Worm (Caenorhabditis elegans) whole organism, early embryonic: Measurements from ENCODE around the gene F31A3.5.

Source experiments
- hnd-1 ChIP-seq: sonication (generic microtip); optimal IDR thresholded peaks from 2 replicates; lab custom pipeline; 2016; ENCODE audit warnings: missing genetic modification characterization, missing compliant biosample characterization
- tra-4 ChIP-seq: sonication (generic microtip); optimal IDR thresholded peaks from 2 replicates; lab custom pipeline; 2017; ENCODE audit warnings: missing genetic modification characterization, missing compliant biosample characterization

ce11 chrX:17610406-17610981 lies 47.1 kb upstream of the F31A3.5 start:
- TF ChIP-seq tra-4 (tag; lab: Kevin White, UChicago) (no peak), hnd-1 (tag; lab: Kevin White, UChicago) (no peak)
